Fruit fly (Drosophila melanogaster) whole organism, pupa: ENCODE data around the gene CG1136.

Experiments used
- CG10348 ChIP-seq: fragments of 200-800 bp; sonication (Bioruptor generic); IDR thresholded peaks from 2 replicates; pipeline ENCODE4 v1.3.6; 2022; ENCODE audit warnings: missing biosample characterization, missing genetic modification characterization
- CG17806 ChIP-seq: fragments of 200-800 bp; sonication (Bioruptor generic); optimal IDR thresholded peaks from 2 replicates; lab custom pipeline; 2018; ENCODE audit warnings: missing biosample characterization, mild to moderate bottlenecking, missing genetic modification characterization, moderate library complexity
- CG32121 ChIP-seq: fragments of 200-800 bp; sonication (Bioruptor generic); IDR thresholded peaks from 2 replicates; pipeline ENCODE4 v1.3.6; 2022; ENCODE audit warnings: missing biosample characterization, missing genetic modification characterization
- CG34367 ChIP-seq: fragments of 200-800 bp; sonication (Bioruptor generic); optimal IDR thresholded peaks from 2 replicates; lab custom pipeline; 2018; ENCODE audit warnings: missing biosample characterization, mild to moderate bottlenecking, missing genetic modification characterization
- CG4496 ChIP-seq: fragments of 200-800 bp; sonication (Bioruptor generic); IDR thresholded peaks from 3 replicates; pipeline ENCODE4 v1.3.6; 2022; ENCODE audit warnings: missing biosample characterization, missing genetic modification characterization
- CG9948 ChIP-seq: fragments of 200-800 bp; sonication (Bioruptor generic); optimal IDR thresholded peaks from 2 replicates; lab custom pipeline; 2018; ENCODE audit warnings: missing biosample characterization, mild to moderate bottlenecking, missing genetic modification characterization, moderate library complexity
- D1 ChIP-seq: fragments of 200-800 bp; sonication (Bioruptor generic); optimal IDR thresholded peaks from 2 replicates; lab custom pipeline; 2018; ENCODE audit warnings: missing biosample characterization, mild to moderate bottlenecking, missing genetic modification characterization, moderate library complexity
- EcR ChIP-seq: fragments of 200-800 bp; sonication (Bioruptor generic); optimal IDR thresholded peaks from 3 replicates; lab custom pipeline; 2019; ENCODE audit warnings: missing biosample characterization, missing genetic modification characterization, mild to moderate bottlenecking, moderate library complexity, missing genetic modification reagents
- fd96Ca ChIP-seq: fragments of 200-800 bp; sonication (Bioruptor generic); IDR thresholded peaks from 3 replicates; pipeline ENCODE4 v1.3.6; 2022; ENCODE audit warnings: missing biosample characterization, missing genetic modification characterization
- gl ChIP-seq: fragments of 200-800 bp; sonication (Bioruptor generic); optimal IDR thresholded peaks from 2 replicates; lab custom pipeline; 2018; ENCODE audit warnings: missing biosample characterization, mild to moderate bottlenecking, missing genetic modification characterization

- TF ChIP-seq EcR (GFP tag; lab: Kevin White, UChicago) (peak; percentile 52), gl (tag; lab: Kevin White, UChicago) (no peak), CG34367 (tag; lab: Kevin White, UChicago) (no peak), CG32121 (no peak), CG17806 (tag; lab: Kevin White, UChicago) (no peak), CG4496 (GFP tag; lab: Robert Waterston, UW) (no peak), fd96Ca (GFP tag; lab: Robert Waterston, UW) (no peak), CG9948 (tag; lab: Kevin White, UChicago) (no peak), CG10348 (no peak), D1 (tag; lab: Kevin White, UChicago) (no peak)
These were observed 60.7 kb downstream of the CG1136 start for dm6 chr3L:4107120-4107519.
